Worm (Caenorhabditis elegans): ENCODE data around the gene adt-1.

adt-1 gene

ce11 chrX:12691740-12692383 lies 13.2 kb downstream of the adt-1 start:
- TF ChIP-seq cnd-1 (tag; optimal IDR thresholded peaks at IDR 0.05) (peak; percentile 60), mls-2 (tag; optimal IDR thresholded peaks at IDR 0.05) (peak; percentile 86), nhr-76 (tag; optimal IDR thresholded peaks at IDR 0.05) (no peak), tbx-8 (GFP tag; optimal IDR thresholded peaks at IDR 0.05) (peak; percentile 3), ceh-43 (GFP tag; optimal IDR thresholded peaks at IDR 0.05) (peak; percentile 24), sem-2 (GFP tag; optimal IDR thresholded peaks at IDR 0.05) (peak; percentile 36), sptf-1 (tag; optimal IDR thresholded peaks at IDR 0.05) (peak; percentile 54), nhr-2 (tag; optimal IDR thresholded peaks at IDR 0.05) (no peak), flh-1 (GFP tag; optimal IDR thresholded peaks at IDR 0.05) (no peak), drap-1 (GFP tag; optimal IDR thresholded peaks at IDR 0.05) (no peak), ceh-83 (GFP tag; optimal IDR thresholded peaks at IDR 0.05) (peak; percentile 73), nhr-12 (tag; optimal IDR thresholded peaks at IDR 0.05) (no peak), ztf-11 (tag; optimal IDR thresholded peaks at IDR 0.05) (peak; percentile 30), lin-32 (GFP tag; optimal IDR thresholded peaks at IDR 0.05) (peak; percentile 23), nhr-28 (tag; optimal IDR thresholded peaks at IDR 0.05) (no peak), snpc-4 (tag; optimal IDR thresholded peaks at IDR 0.05) (no peak), elt-3 (tag; optimal IDR thresholded peaks at IDR 0.05) (no peak), mep-1 (tag; optimal IDR thresholded peaks at IDR 0.05) (no peak), ceh-39 (tag; optimal IDR thresholded peaks at IDR 0.05) (no peak), blmp-1 (tag; optimal IDR thresholded peaks at IDR 0.05) (no peak), ham-2 (GFP tag; optimal IDR thresholded peaks at IDR 0.05) (peak; percentile 31), mab-5 (tag; optimal IDR thresholded peaks at IDR 0.05) (no peak), pha-4 (tag; optimal IDR thresholded peaks at IDR 0.05) (no peak), M03D4.4 (tag; optimal IDR thresholded peaks at IDR 0.05) (no peak), nhr-237 (tag; optimal IDR thresholded peaks at IDR 0.05) (no peak), lsy-2 (tag; optimal IDR thresholded peaks at IDR 0.05) (no peak), zip-8 (tag; optimal IDR thresholded peaks at IDR 0.05) (no peak), elt-1 (tag; optimal IDR thresholded peaks at IDR 0.05; ENCODE audit: borderline replicate concordance, insufficient read depth) (no peak), hlh-1 (tag; optimal IDR thresholded peaks at IDR 0.05) (no peak), unc-62 (GFP tag; optimal IDR thresholded peaks at IDR 0.05) (no peak), bed-3 (GFP tag; optimal IDR thresholded peaks at IDR 0.05) (no peak), lin-13 (tag; optimal IDR thresholded peaks at IDR 0.05) (peak; percentile 3), ces-1 (GFP tag; optimal IDR thresholded peaks at IDR 0.05) (peak; percentile 71), unc-120 (tag; optimal IDR thresholded peaks at IDR 0.05; ENCODE audit: poor library complexity, severe bottlenecking) (peak; percentile 5), unc-39 (tag; optimal IDR thresholded peaks at IDR 0.05) (no peak)

- TF ChIP-seq ceh-43 (GFP tag; optimal IDR thresholded peaks at IDR 0.05) (peak; percentile 54), ceh-39 (tag; optimal IDR thresholded peaks at IDR 0.05) (no peak), cnd-1 (tag; optimal IDR thresholded peaks at IDR 0.05) (peak; percentile 53), drap-1 (GFP tag; optimal IDR thresholded peaks at IDR 0.05) (peak; percentile 48), pha-4 (tag; optimal IDR thresholded peaks at IDR 0.05) (no peak), snpc-4 (tag; optimal IDR thresholded peaks at IDR 0.05) (no peak), nhr-12 (tag; optimal IDR thresholded peaks at IDR 0.05) (no peak), bed-3 (GFP tag; optimal IDR thresholded peaks at IDR 0.05) (peak; percentile 44), M03D4.4 (tag; optimal IDR thresholded peaks at IDR 0.05) (peak; percentile 55), lin-13 (tag; optimal IDR thresholded peaks at IDR 0.05) (no peak), ces-1 (GFP tag; optimal IDR thresholded peaks at IDR 0.05) (peak; percentile 67), lsy-2 (tag; optimal IDR thresholded peaks at IDR 0.05) (peak; percentile 46), nhr-237 (tag; optimal IDR thresholded peaks at IDR 0.05) (no peak), blmp-1 (tag; optimal IDR thresholded peaks at IDR 0.05) (no peak), ztf-11 (tag; optimal IDR thresholded peaks at IDR 0.05) (no peak), elt-3 (tag; optimal IDR thresholded peaks at IDR 0.05) (no peak), ceh-83 (GFP tag; optimal IDR thresholded peaks at IDR 0.05) (peak; percentile 81), nhr-28 (tag; optimal IDR thresholded peaks at IDR 0.05) (no peak), nhr-76 (tag; optimal IDR thresholded peaks at IDR 0.05) (no peak), lin-32 (GFP tag; optimal IDR thresholded peaks at IDR 0.05) (peak; percentile 50), sptf-1 (tag; optimal IDR thresholded peaks at IDR 0.05) (peak; percentile 69), unc-39 (tag; optimal IDR thresholded peaks at IDR 0.05) (no peak), ham-2 (GFP tag; optimal IDR thresholded peaks at IDR 0.05) (no peak), unc-120 (tag; optimal IDR thresholded peaks at IDR 0.05; ENCODE audit: poor library complexity, severe bottlenecking) (peak; percentile 11), sem-2 (GFP tag; optimal IDR thresholded peaks at IDR 0.05) (no peak), mls-2 (tag; optimal IDR thresholded peaks at IDR 0.05) (peak; percentile 59), mab-5 (tag; optimal IDR thresholded peaks at IDR 0.05) (no peak), nhr-2 (tag; optimal IDR thresholded peaks at IDR 0.05) (no peak), zip-8 (tag; optimal IDR thresholded peaks at IDR 0.05) (no peak), mep-1 (tag; optimal IDR thresholded peaks at IDR 0.05) (no peak), elt-1 (tag; optimal IDR thresholded peaks at IDR 0.05; ENCODE audit: borderline replicate concordance, insufficient read depth) (no peak), flh-1 (GFP tag; optimal IDR thresholded peaks at IDR 0.05) (no peak), hlh-1 (tag; optimal IDR thresholded peaks at IDR 0.05) (no peak), unc-62 (GFP tag; optimal IDR thresholded peaks at IDR 0.05) (no peak), tbx-8 (GFP tag; optimal IDR thresholded peaks at IDR 0.05) (no peak)
Measured at ce11 chrX:12693150-12693589, 14.5 kb downstream of the adt-1 start.
